Worm (Caenorhabditis elegans): ENCODE data around the gene ent-5.

The ent-5 gene

DNA sequence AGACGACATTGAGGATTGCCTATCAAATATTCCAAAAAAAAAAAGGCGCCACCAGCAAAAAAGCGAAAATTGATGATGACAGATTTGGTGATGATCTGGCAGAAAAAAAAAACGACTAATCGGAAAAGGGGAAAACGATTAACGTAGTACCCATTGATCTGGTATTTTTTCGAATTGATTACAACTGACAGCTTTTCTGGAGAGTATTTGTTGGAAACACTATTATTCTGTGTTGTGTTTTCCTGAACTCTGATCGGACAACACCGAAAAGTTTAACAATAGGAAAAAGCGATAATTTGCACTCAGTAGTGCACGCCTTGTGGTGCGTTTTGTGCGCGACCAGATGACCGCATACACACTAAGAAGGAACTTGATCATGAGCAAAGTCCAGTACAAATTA lies 15.7 kb upstream of the ent-5 start:
- no peak for TF ChIP-seq daf-16 (GFP tag; optimal IDR thresholded peaks at IDR 0.05)
- TF ChIP-seq daf-16 (tag; optimal IDR thresholded peaks at IDR 0.05): no peak
- no peak for TF ChIP-seq mxl-2 (GFP tag; conservative IDR thresholded peaks at IDR 0.05)
- no peak for TF ChIP-seq Y48G9A.11 (GFP tag; IDR thresholded peaks at IDR 0.05)
- peak; percentile 41 for TF ChIP-seq nhr-28 (tag; optimal IDR thresholded peaks at IDR 0.05)
- TF ChIP-seq nhr-42 (GFP tag; IDR thresholded peaks at IDR 0.05): no peak
- TF ChIP-seq nhr-48 (tag; optimal IDR thresholded peaks at IDR 0.05): peak; percentile 50
- TF ChIP-seq Y75B8A.6 (GFP tag; IDR thresholded peaks at IDR 0.05): no peak
- no peak for TF ChIP-seq mdl-1 (tag; optimal IDR thresholded peaks at IDR 0.05)
- TF ChIP-seq F44E2.7 (GFP tag; IDR thresholded peaks at IDR 0.05): no peak
- no peak for TF ChIP-seq Y105C5A.15 (GFP tag; IDR thresholded peaks at IDR 0.05)
- TF ChIP-seq sdz-12 (GFP tag; optimal IDR thresholded peaks at IDR 0.05): no peak
- TF ChIP-seq hlh-11 (tag; optimal IDR thresholded peaks at IDR 0.05): peak; percentile 13
- no peak for TF ChIP-seq D1046.2 (GFP tag; IDR thresholded peaks at IDR 0.05)
- TF ChIP-seq zfp-2 (tag; optimal IDR thresholded peaks at IDR 0.05): no peak
- peak in 1 of 2 experiments; percentile 77 for TF ChIP-seq unc-62 (GFP tag; optimal IDR thresholded peaks at IDR 0.05 in 1 of 2)
- no peak for TF ChIP-seq unc-62 (tag; optimal IDR thresholded peaks at IDR 0.05)
- no peak for TF ChIP-seq F26F4.8 (GFP tag; conservative IDR thresholded peaks at IDR 0.05)
- no peak for TF ChIP-seq set-16 (GFP tag; IDR thresholded peaks at IDR 0.05)

DNA sequence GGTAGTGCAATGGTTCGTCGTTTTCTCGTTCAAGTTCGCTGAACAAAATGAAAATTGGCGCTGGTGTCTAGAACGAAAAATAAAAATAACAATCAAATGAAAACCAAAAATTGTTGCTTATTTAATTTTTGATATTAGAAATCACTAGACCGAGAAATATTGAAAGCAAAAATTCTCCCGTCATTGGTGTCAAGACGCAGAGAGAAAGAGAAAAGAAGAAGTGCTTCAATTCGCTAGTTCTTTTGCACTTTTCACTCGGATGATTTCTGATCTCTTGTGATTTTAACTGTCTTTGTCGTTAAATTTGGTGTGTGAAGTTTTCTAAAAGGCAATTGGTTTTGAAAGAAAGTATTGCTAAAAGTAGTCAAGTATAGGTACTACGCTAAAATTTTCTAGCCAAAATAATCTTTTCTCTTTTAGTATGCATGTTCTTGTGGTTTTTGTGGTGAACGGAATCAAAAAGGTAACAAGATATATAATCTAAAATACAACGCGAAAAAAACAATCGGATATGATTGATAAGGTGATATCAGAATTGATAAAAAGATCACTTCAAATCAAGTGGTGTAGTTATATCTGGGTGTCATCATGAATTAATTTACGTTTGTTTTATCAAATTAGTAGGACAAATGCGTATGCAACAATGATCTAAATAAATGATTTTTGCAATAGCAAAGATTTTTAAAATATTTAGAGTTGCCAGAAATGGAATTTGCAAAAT lies 14.1 kb upstream of the ent-5 start:
- TF ChIP-seq gei-8 (GFP tag; optimal IDR thresholded peaks at IDR 0.05): no peak
- TF ChIP-seq ama-1 (optimal IDR thresholded peaks at IDR 0.05): no peak
- peak; percentile 38 for TF ChIP-seq dve-1 (tag; optimal IDR thresholded peaks at IDR 0.05; ENCODE audit: insufficient read depth)
- TF ChIP-seq nhr-111 (GFP tag; optimal IDR thresholded peaks at IDR 0.05): no peak
- TF ChIP-seq nhr-42 (GFP tag; IDR thresholded peaks at IDR 0.05): no peak
- TF ChIP-seq mdl-1 (tag; optimal IDR thresholded peaks at IDR 0.05): peak in 1 of 2 experiments; percentile 31
- TF ChIP-seq unc-62 (GFP tag; optimal IDR thresholded peaks at IDR 0.05 in 1 of 2): peak in 1 of 2 experiments; percentile 17
- no peak for TF ChIP-seq unc-62 (tag; optimal IDR thresholded peaks at IDR 0.05)
- no peak for TF ChIP-seq F26F4.8 (GFP tag; conservative IDR thresholded peaks at IDR 0.05)
- no peak for TF ChIP-seq dmd-6 (GFP tag; IDR thresholded peaks at IDR 0.05)
- TF ChIP-seq Y48G9A.11 (GFP tag; IDR thresholded peaks at IDR 0.05): no peak
- TF ChIP-seq madf-9 (GFP tag; conservative IDR thresholded peaks at IDR 0.05): no peak
- TF ChIP-seq lin-38 (GFP tag; IDR thresholded peaks at IDR 0.05): no peak
- no peak for TF ChIP-seq daf-16 (GFP tag; optimal IDR thresholded peaks at IDR 0.05)
- TF ChIP-seq daf-16 (tag; optimal IDR thresholded peaks at IDR 0.05): peak; percentile 44
- no peak for TF ChIP-seq egl-43 (GFP tag; IDR thresholded peaks at IDR 0.05)
- no peak for TF ChIP-seq daf-19 (GFP tag; conservative IDR thresholded peaks at IDR 0.05)
- no peak for TF ChIP-seq zip-11 (GFP tag; IDR thresholded peaks at IDR 0.05)
- TF ChIP-seq Y5F2A.4 (GFP tag; optimal IDR thresholded peaks at IDR 0.05): no peak
- TF ChIP-seq snpc-4 (tag; optimal IDR thresholded peaks at IDR 0.05): no peak
- no peak for TF ChIP-seq zag-1 (tag; optimal IDR thresholded peaks at IDR 0.05)
- no peak for TF ChIP-seq F49E8.2 (tag; optimal IDR thresholded peaks at IDR 0.05; ENCODE audit: borderline replicate concordance)
- no peak for TF ChIP-seq aha-1 (tag)
- TF ChIP-seq nhr-28 (tag; optimal IDR thresholded peaks at IDR 0.05): peak; percentile 47
- no peak for TF ChIP-seq lir-3 (tag; optimal IDR thresholded peaks at IDR 0.05)

DNA sequence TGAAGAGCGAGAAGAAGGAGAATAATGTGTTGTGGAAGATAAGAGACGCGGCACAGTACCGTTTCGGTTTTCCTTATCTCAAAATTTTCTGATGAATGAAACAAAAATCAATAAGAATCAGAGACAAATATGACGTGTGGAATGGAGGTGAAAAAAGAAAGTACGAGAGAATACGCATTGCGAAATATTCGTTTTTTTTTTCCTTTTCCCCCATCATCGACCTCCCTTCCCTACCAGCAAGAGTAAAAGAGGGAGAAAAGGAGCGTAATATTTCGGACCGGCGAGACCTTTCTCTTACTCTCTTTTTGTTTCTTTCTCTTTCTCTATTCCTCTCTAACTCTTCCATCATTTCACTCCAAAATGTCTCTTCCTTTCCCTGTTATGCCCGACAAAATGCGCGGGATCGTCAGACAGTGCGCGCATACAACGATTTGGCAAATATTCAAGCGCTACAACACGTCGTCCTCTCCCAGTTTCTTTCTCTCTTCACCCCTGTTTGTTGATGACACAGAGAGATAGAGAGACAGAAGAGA lies 13.4 kb upstream of the ent-5 start:
- TF ChIP-seq mes-2 (tag; optimal IDR thresholded peaks at IDR 0.05; ENCODE audit: poor library complexity, severe bottlenecking): peak; percentile 24
- TF ChIP-seq dve-1 (tag; optimal IDR thresholded peaks at IDR 0.05; ENCODE audit: insufficient read depth): peak; percentile 69
- TF ChIP-seq pha-4 (GFP tag; IDR thresholded peaks at IDR 0.05): no peak
- TF ChIP-seq pha-4 (tag; optimal IDR thresholded peaks at IDR 0.05): peak; percentile 87
- peak; percentile 77 for TF ChIP-seq nhr-6 (tag; optimal IDR thresholded peaks at IDR 0.05)
- TF ChIP-seq mep-1 (tag; optimal IDR thresholded peaks at IDR 0.05): peak; percentile 65
- peak in 1 of 2 experiments; percentile 81 for TF ChIP-seq unc-62 (GFP tag; optimal IDR thresholded peaks at IDR 0.05 in 1 of 2)
- no peak for TF ChIP-seq unc-62 (tag; optimal IDR thresholded peaks at IDR 0.05)
- TF ChIP-seq hmg-1.1 (GFP tag; IDR thresholded peaks at IDR 0.05): peak; percentile 53; the same call in 1 of the 2 replicates
- TF ChIP-seq hlh-11 (tag; optimal IDR thresholded peaks at IDR 0.05): peak; percentile 70
- TF ChIP-seq madf-9 (GFP tag; conservative IDR thresholded peaks at IDR 0.05): no peak; the same call in 1 of the 2 replicates
- peak; percentile 90 for TF ChIP-seq nhr-28 (tag; optimal IDR thresholded peaks at IDR 0.05)
- TF ChIP-seq D1046.2 (GFP tag; IDR thresholded peaks at IDR 0.05): no peak
- no peak for TF ChIP-seq Y75B8A.6 (GFP tag; IDR thresholded peaks at IDR 0.05)
- no peak for TF ChIP-seq egl-43 (GFP tag; IDR thresholded peaks at IDR 0.05)
- TF ChIP-seq ceh-44 (GFP tag; IDR thresholded peaks at IDR 0.05): no peak
- TF ChIP-seq ceh-28 (tag; optimal IDR thresholded peaks at IDR 0.05): peak; percentile 46
- peak; percentile 49 for TF ChIP-seq nhr-77 (tag; optimal IDR thresholded peaks at IDR 0.05)
- peak; percentile 29 for TF ChIP-seq mxl-3 (GFP tag; optimal IDR thresholded peaks at IDR 0.05)
- TF ChIP-seq snpc-4 (tag; optimal IDR thresholded peaks at IDR 0.05): no peak
- no peak for TF ChIP-seq saeg-2 (GFP tag; IDR thresholded peaks at IDR 0.05)
